Worm (Caenorhabditis elegans) whole organism, L3 larva: ENCODE measurements around the gene ZK688.7.

ENCODE experiments used
- R02D3.7 ChIP-seq: fragments of 150-350 bp; optimal IDR thresholded peaks from 2 replicates; lab custom pipeline; 2014; ENCODE audit warnings: missing biosample characterization, missing genetic modification characterization
- ZK546.5 ChIP-seq: sonication (generic microtip); optimal IDR thresholded peaks from 2 replicates; lab custom pipeline; 2017; ENCODE audit warnings: missing biosample characterization, missing genetic modification characterization
- aly-2 ChIP-seq: fragments of 150-350 bp; optimal IDR thresholded peaks from 2 replicates; lab custom pipeline; 2014; ENCODE audit warnings: missing biosample characterization, missing genetic modification characterization
- ama-1 ChIP-seq: fragments of 150-350 bp; optimal IDR thresholded peaks from 2 replicates; lab custom pipeline; 2018
- ceh-16 ChIP-seq: sonication (generic microtip); optimal IDR thresholded peaks from 2 replicates; lab custom pipeline; 2017; ENCODE audit warnings: missing biosample characterization, missing genetic modification characterization
- ceh-28 ChIP-seq: fragments of 150-350 bp; optimal IDR thresholded peaks from 2 replicates; lab custom pipeline; 2014; ENCODE audit warnings: missing biosample characterization, missing genetic modification reagents, missing genetic modification characterization
- ceh-82 ChIP-seq: fragments of 150-350 bp; optimal IDR thresholded peaks from 2 replicates; lab custom pipeline; 2014; ENCODE audit warnings: missing biosample characterization, missing genetic modification characterization
- ceh-9 ChIP-seq: sonication (generic microtip); optimal IDR thresholded peaks from 2 replicates; lab custom pipeline; 2018; ENCODE audit warnings: missing biosample characterization, missing genetic modification characterization
- daf-12 ChIP-seq: fragments of 150-350 bp; optimal IDR thresholded peaks from 2 replicates; lab custom pipeline; 2014; ENCODE audit warnings: missing biosample characterization, missing genetic modification reagents, missing genetic modification characterization
- egl-27 ChIP-seq: sonication (generic microtip); optimal IDR thresholded peaks from 4 replicates; lab custom pipeline; 2017; ENCODE audit warnings: missing biosample characterization, missing genetic modification reagents, missing genetic modification characterization
- egl-5 ChIP-seq: fragments of 150-350 bp; optimal IDR thresholded peaks from 2 replicates; lab custom pipeline; 2017; ENCODE audit warnings: missing biosample characterization, missing genetic modification reagents, missing genetic modification characterization, inconsistent platforms
- elt-1 ChIP-seq: fragments of 150-350 bp; optimal IDR thresholded peaks from 2 replicates; lab custom pipeline; 2014; ENCODE audit warnings: missing biosample characterization, missing genetic modification characterization
- elt-2 ChIP-seq: sonication (generic microtip); optimal IDR thresholded peaks from 2 replicates; lab custom pipeline; 2016; ENCODE audit warnings: missing genetic modification reagents, mild to moderate bottlenecking, missing genetic modification characterization, missing compliant biosample characterization
- elt-3 ChIP-seq, 3 experiments: fragments of 150-350 bp in 1 of 3; sonication (generic microtip) in 2 of 3; optimal IDR thresholded peaks; 2 replicates in 2 of 3; 4 replicates in 1 of 3; lab custom pipeline; 2014 to 2017; ENCODE audit warnings: missing biosample characterization in 3 of 3, missing genetic modification characterization in 3 of 3
- eor-1 ChIP-seq, 2 experiments: fragments of 150-350 bp; optimal IDR thresholded peaks; 2 replicates each; lab custom pipeline; 2014 to 2018; ENCODE audit warnings: missing biosample characterization in 2 of 2, missing genetic modification characterization in 2 of 2
- fkh-2 ChIP-seq: fragments of 150-350 bp; optimal IDR thresholded peaks from 2 replicates; lab custom pipeline; 2014; ENCODE audit warnings: missing biosample characterization, missing genetic modification reagents, missing genetic modification characterization
- fos-1 ChIP-seq: fragments of 150-350 bp; optimal IDR thresholded peaks from 2 replicates; lab custom pipeline; 2014; ENCODE audit warnings: missing biosample characterization, missing genetic modification characterization
- hmg-11 ChIP-seq: sonication (generic microtip); optimal IDR thresholded peaks from 2 replicates; lab custom pipeline; 2016; ENCODE audit warnings: missing genetic modification characterization, missing compliant biosample characterization
- lin-15B ChIP-seq: fragments of 150-350 bp; optimal IDR thresholded peaks from 2 replicates; lab custom pipeline; 2014; ENCODE audit warnings: missing biosample characterization, missing genetic modification characterization
- lin-39 ChIP-seq: fragments of 150-350 bp; optimal IDR thresholded peaks from 2 replicates; lab custom pipeline; 2018; ENCODE audit warnings: missing biosample characterization, missing genetic modification reagents, missing genetic modification characterization
- mdl-1 ChIP-seq: fragments of 150-350 bp; optimal IDR thresholded peaks from 2 replicates; lab custom pipeline; 2014; ENCODE audit warnings: missing biosample characterization, missing genetic modification characterization
- mml-1 ChIP-seq: fragments of 150-350 bp; sonication (generic microtip); optimal IDR thresholded peaks from 3 replicates; lab custom pipeline; 2014; ENCODE audit warnings: missing biosample characterization, missing genetic modification characterization
- nfya-1 ChIP-seq: sonication (generic microtip); optimal IDR thresholded peaks from 2 replicates; lab custom pipeline; 2017; ENCODE audit warnings: missing genetic modification characterization, mild to moderate bottlenecking, missing compliant biosample characterization, antibody characterized with exemption, moderate library complexity; ENCODE audit not compliant: insufficient read depth
- nhr-11 ChIP-seq: fragments of 150-350 bp; optimal IDR thresholded peaks from 2 replicates; lab custom pipeline; 2014; ENCODE audit warnings: missing biosample characterization, missing genetic modification characterization
- nhr-237 ChIP-seq: fragments of 150-350 bp; optimal IDR thresholded peaks from 2 replicates; lab custom pipeline; 2014; ENCODE audit warnings: missing biosample characterization, missing genetic modification characterization
- nhr-25 ChIP-seq: sonication (generic microtip); optimal IDR thresholded peaks from 2 replicates; lab custom pipeline; 2017; ENCODE audit warnings: missing biosample characterization, missing genetic modification characterization
- nhr-28 ChIP-seq: fragments of 150-350 bp; optimal IDR thresholded peaks from 2 replicates; lab custom pipeline; 2014; ENCODE audit warnings: missing biosample characterization, missing genetic modification characterization
- nhr-43 ChIP-seq: sonication (generic microtip); optimal IDR thresholded peaks from 2 replicates; lab custom pipeline; 2016; ENCODE audit warnings: mild to moderate bottlenecking, missing genetic modification characterization, missing compliant biosample characterization; ENCODE audit not compliant: poor library complexity, severe bottlenecking
- nhr-67 ChIP-seq: fragments of 150-350 bp; optimal IDR thresholded peaks from 2 replicates; lab custom pipeline; 2014; ENCODE audit warnings: missing biosample characterization, missing genetic modification characterization
- nhr-76 ChIP-seq: fragments of 150-350 bp; sonication (generic microtip); optimal IDR thresholded peaks from 5 replicates; lab custom pipeline; 2014; ENCODE audit warnings: missing biosample characterization, missing genetic modification characterization
- nhr-77 ChIP-seq: fragments of 150-350 bp; optimal IDR thresholded peaks from 2 replicates; lab custom pipeline; 2014; ENCODE audit warnings: missing biosample characterization, missing genetic modification characterization
- pha-4 ChIP-seq: fragments of 150-350 bp; optimal IDR thresholded peaks from 2 replicates; lab custom pipeline; 2014; ENCODE audit warnings: missing biosample characterization, missing genetic modification reagents, missing genetic modification characterization
- pqm-1 ChIP-seq: fragments of 150-350 bp; optimal IDR thresholded peaks from 2 replicates; lab custom pipeline; 2017; ENCODE audit warnings: missing biosample characterization, missing genetic modification characterization, inconsistent platforms
- sea-2 ChIP-seq: fragments of 150-350 bp; sonication (generic microtip); optimal IDR thresholded peaks from 4 replicates; lab custom pipeline; 2014; ENCODE audit warnings: missing biosample characterization, missing genetic modification reagents, missing genetic modification characterization
- skn-1 ChIP-seq: fragments of 150-350 bp; optimal IDR thresholded peaks from 2 replicates; lab custom pipeline; 2014; ENCODE audit warnings: missing biosample characterization, missing genetic modification characterization
- snpc-4 ChIP-seq: fragments of 150-350 bp; optimal IDR thresholded peaks from 2 replicates; lab custom pipeline; 2014; ENCODE audit warnings: missing biosample characterization, missing genetic modification characterization
- tbx-2 ChIP-seq: sonication (generic microtip); optimal IDR thresholded peaks from 2 replicates; lab custom pipeline; 2016; ENCODE audit warnings: mild to moderate bottlenecking, missing genetic modification characterization, missing compliant biosample characterization
- unc-62 ChIP-seq: fragments of 150-350 bp; sonication (generic microtip); optimal IDR thresholded peaks from 4 replicates; lab custom pipeline; 2014; ENCODE audit warnings: missing biosample characterization, missing genetic modification reagents, missing genetic modification characterization
- zag-1 ChIP-seq: fragments of 150-350 bp; optimal IDR thresholded peaks from 2 replicates; lab custom pipeline; 2014; ENCODE audit warnings: missing biosample characterization, missing genetic modification characterization
- ztf-4 ChIP-seq: fragments of 150-350 bp; optimal IDR thresholded peaks from 2 replicates; lab custom pipeline; 2014; ENCODE audit warnings: missing biosample characterization, missing genetic modification characterization

Gene ZK688.7

ce11 chrIII:7950447-7950846, 39.0 kb upstream of the ZK688.7 start:
- TF ChIP-seq ceh-28 (no peak), nhr-76 (no peak), tbx-2 (tag; lab: Kevin White, UChicago) (peak; percentile 35), nhr-43 (tag; lab: Kevin White, UChicago) (peak; percentile 91), daf-12 (tag; lab: Kevin White, UChicago) (no peak), unc-62 (GFP tag; lab: Kevin White, UChicago) (no peak), snpc-4 (tag; lab: Kevin White, UChicago) (no peak), egl-27 (tag; lab: Kevin White, UChicago) (no peak)

- peak; percentile 61 for TF ChIP-seq nhr-43 (tag; lab: Kevin White, UChicago)
- peak; percentile 55 for TF ChIP-seq nhr-25 (tag; lab: Kevin White, UChicago)
- TF ChIP-seq hmg-11 (tag; lab: Kevin White, UChicago) = no peak
- TF ChIP-seq, all 47 proteins: peak for 2
These were observed 37.4 kb upstream of the ZK688.7 start, which contains the start of gene col-90 for ce11 chrIII:7948802-7949201. Gene col-90, plus strand, starts transcription at chrIII:7948838.

ce11 chrIII:7947677-7948076, 36.2 kb upstream of the ZK688.7 start:
- TF ChIP-seq snpc-4 (tag; lab: Kevin White, UChicago) (no peak), R02D3.7 (tag; lab: Kevin White, UChicago) (no peak), nhr-76 (no peak), nhr-237 (tag; lab: Kevin White, UChicago) (no peak), lin-39 (tag; lab: Kevin White, UChicago) (no peak), nfya-1 (tag; lab: Kevin White, UChicago) (no peak), daf-12 (tag; lab: Kevin White, UChicago) (no peak), ZK546.5 (no peak), elt-2 (tag; lab: Kevin White, UChicago) (no peak), ama-1 (lab: Kevin White, UChicago) (no peak), ceh-82 (tag; lab: Kevin White, UChicago) (no peak), nhr-25 (tag; lab: Kevin White, UChicago) (no peak), aly-2 (tag; lab: Kevin White, UChicago) (no peak), nhr-11 (tag; lab: Kevin White, UChicago) (no peak), unc-62 (GFP tag; lab: Kevin White, UChicago) (no peak)

- no peak for TF ChIP-seq aly-2 (tag; lab: Kevin White, UChicago)
- peak; percentile 13 for TF ChIP-seq pha-4 (tag; lab: Kevin White, UChicago)
- TF ChIP-seq elt-2 (tag; lab: Kevin White, UChicago) = peak; percentile 74
- TF ChIP-seq ceh-28 = no peak
These were observed 35.6 kb upstream of the ZK688.7 start, which contains the start of gene gsto-1 for ce11 chrIII:7946968-7947491. Gene gsto-1, minus strand, starts transcription at chrIII:7947018.

ce11 chrIII:7941417-7941816, 30.0 kb upstream of the ZK688.7 start, which contains the start of gene kle-2:
Gene kle-2, plus strand, starts transcription at chrIII:7941717.
- TF ChIP-seq ceh-28 = no peak
- no peak for TF ChIP-seq fkh-2 (tag; lab: Kevin White, UChicago)
- no peak for TF ChIP-seq fos-1 (tag; lab: Kevin White, UChicago)
- no peak for TF ChIP-seq nhr-11 (tag; lab: Kevin White, UChicago)
- no peak for TF ChIP-seq mml-1
- no peak for TF ChIP-seq nhr-28 (tag; lab: Kevin White, UChicago)
- no peak for TF ChIP-seq zag-1 (tag; lab: Kevin White, UChicago)
- TF ChIP-seq nhr-25 (tag; lab: Kevin White, UChicago) = no peak
- TF ChIP-seq nhr-67 = no peak
- no peak for TF ChIP-seq egl-5 (tag; lab: Kevin White, UChicago)
- no peak for TF ChIP-seq mdl-1 (tag; lab: Kevin White, UChicago)
- no peak for TF ChIP-seq ztf-4

ce11 chrIII:7940819-7941218, 29.4 kb upstream of the ZK688.7 start, which contains the start of gene C29E4.12:
Gene C29E4.12, plus strand, starts transcription at chrIII:7941151.
- TF ChIP-seq sea-2 (no peak), lin-15B (tag; lab: Kevin White, UChicago) (peak; percentile 91), egl-27 (tag; lab: Kevin White, UChicago) (no peak), nhr-11 (tag; lab: Kevin White, UChicago) (no peak), pqm-1 (tag; lab: Kevin White, UChicago) (peak; percentile 11), daf-12 (tag; lab: Kevin White, UChicago) (no peak), unc-62 (GFP tag; lab: Kevin White, UChicago) (no peak), nhr-28 (tag; lab: Kevin White, UChicago) (no peak), nhr-67 (no peak), elt-3 (tag; optimal IDR thresholded peaks at IDR 0.05; lab: Kevin White, UChicago) (no peak), ceh-82 (tag; lab: Kevin White, UChicago) (no peak), eor-1 (tag; optimal IDR thresholded peaks at IDR 0.05; lab: Kevin White, UChicago) (no peak), fkh-2 (tag; lab: Kevin White, UChicago) (no peak), ceh-16 (tag; lab: Kevin White, UChicago) (no peak), ama-1 (lab: Kevin White, UChicago) (no peak), lin-39 (tag; lab: Kevin White, UChicago) (peak; percentile 41), nhr-237 (tag; lab: Kevin White, UChicago) (no peak), nhr-77 (peak; percentile 48), ztf-4 (no peak), nhr-76 (no peak), zag-1 (tag; lab: Kevin White, UChicago) (no peak), elt-1 (tag; lab: Kevin White, UChicago) (no peak), ceh-9 (no peak), skn-1 (tag; lab: Kevin White, UChicago) (no peak), R02D3.7 (tag; lab: Kevin White, UChicago) (peak; percentile 17)
